Worm (Caenorhabditis elegans): ENCODE results near the gene W07B8.4.
A peak's percentile ranks its signal among the peaks of the same experiment; 100 is the strongest.

W07B8.4 gene

ce11 chrV:1131880-1132623 is at the start of gene W07B8.4:
Gene W07B8.4, minus strand, starts transcription at chrV:1131930.
- TF ChIP-seq pha-4 (GFP tag; IDR thresholded peaks at IDR 0.05): 0 out of 2 replicates have a peak, but pooled peaks have one; percentile 52
- no peak for TF ChIP-seq pha-4 (tag; optimal IDR thresholded peaks at IDR 0.05)
- no peak for TF ChIP-seq zip-11 (GFP tag; IDR thresholded peaks at IDR 0.05)
- no peak for TF ChIP-seq ceh-20 (GFP tag; IDR thresholded peaks at IDR 0.05)
- TF ChIP-seq dmd-8 (GFP tag; IDR thresholded peaks at IDR 0.05): peak; percentile 47; the same call in 1 of the 2 replicates
- TF ChIP-seq egl-27 (tag; optimal IDR thresholded peaks at IDR 0.05): no peak
- no peak for TF ChIP-seq nhr-237 (tag; optimal IDR thresholded peaks at IDR 0.05)
- TF ChIP-seq spr-1 (tag; optimal IDR thresholded peaks at IDR 0.05): no peak
- peak; percentile 41 for TF ChIP-seq lin-38 (GFP tag; IDR thresholded peaks at IDR 0.05)
- TF ChIP-seq lsy-2 (tag; optimal IDR thresholded peaks at IDR 0.05): no peak
- TF ChIP-seq lin-29 (GFP tag; IDR thresholded peaks at IDR 0.05): no peak
- TF ChIP-seq unc-130 (GFP tag; optimal IDR thresholded peaks at IDR 0.05): no peak
- TF ChIP-seq snpc-1.2 (GFP tag; IDR thresholded peaks at IDR 0.05): no peak; the same call in 1 of the 2 replicates
- no peak for TF ChIP-seq hif-1 (tag; optimal IDR thresholded peaks at IDR 0.05)
- no peak for TF ChIP-seq sdz-12 (GFP tag; optimal IDR thresholded peaks at IDR 0.05)
- TF ChIP-seq Y48G9A.11 (GFP tag; IDR thresholded peaks at IDR 0.05): peak; percentile 31; the same call in 1 of the 2 replicates
- no peak for TF ChIP-seq ZK337.2 (GFP tag; IDR thresholded peaks at IDR 0.05)
- no peak for TF ChIP-seq ces-1 (GFP tag; optimal IDR thresholded peaks at IDR 0.05)
- peak; percentile 82 for TF ChIP-seq set-16 (GFP tag; IDR thresholded peaks at IDR 0.05)
- TF ChIP-seq D1046.2 (GFP tag; IDR thresholded peaks at IDR 0.05): 0 out of 2 replicates have a peak, but pooled peaks have one; percentile 46
- no peak for TF ChIP-seq skn-1 (tag; optimal IDR thresholded peaks at IDR 0.05)
- no peak for TF ChIP-seq hlh-30 (tag; optimal IDR thresholded peaks at IDR 0.05; ENCODE audit: insufficient read depth)
- TF ChIP-seq lin-15B (tag; optimal IDR thresholded peaks at IDR 0.05): no peak
- TF ChIP-seq jun-1 (tag; optimal IDR thresholded peaks at IDR 0.05): no peak
- TF ChIP-seq lin-39 (tag; optimal IDR thresholded peaks at IDR 0.05): no peak
- TF ChIP-seq vab-7 (GFP tag; IDR thresholded peaks at IDR 0.05): no peak
- TF ChIP-seq daf-8 (GFP tag; IDR thresholded peaks at IDR 0.05): no peak
- no peak for TF ChIP-seq nhr-48 (tag; optimal IDR thresholded peaks at IDR 0.05)
- no peak for TF ChIP-seq snpc-4 (tag; optimal IDR thresholded peaks at IDR 0.05)
- TF ChIP-seq zag-1 (tag; optimal IDR thresholded peaks at IDR 0.05): no peak
- no peak for TF ChIP-seq ceh-62 (tag; optimal IDR thresholded peaks at IDR 0.05)
- no peak for TF ChIP-seq fkh-10 (GFP tag; optimal IDR thresholded peaks at IDR 0.05)
- TF ChIP-seq lin-1 (GFP tag; IDR thresholded peaks at IDR 0.05): no peak
- TF ChIP-seq gei-8 (GFP tag; optimal IDR thresholded peaks at IDR 0.05): no peak
- peak; percentile 62; the same call in 1 of the 2 replicates for TF ChIP-seq zfp-3 (GFP tag; conservative IDR thresholded peaks at IDR 0.05)
- no peak for TF ChIP-seq F37D6.2 (tag; optimal IDR thresholded peaks at IDR 0.05)
- TF ChIP-seq egl-43 (GFP tag; IDR thresholded peaks at IDR 0.05): no peak
- no peak for TF ChIP-seq unc-39 (tag; optimal IDR thresholded peaks at IDR 0.05)
- TF ChIP-seq aha-1 (tag): peak; percentile 38
- no peak for TF ChIP-seq arid-1 (GFP tag; conservative IDR thresholded peaks at IDR 0.05)
- TF ChIP-seq F10B5.3 (tag; optimal IDR thresholded peaks at IDR 0.05): no peak
- TF ChIP-seq duxl-1 (tag; optimal IDR thresholded peaks at IDR 0.05; ENCODE audit: poor library complexity): no peak
- no peak for TF ChIP-seq Y105C5A.15 (GFP tag; IDR thresholded peaks at IDR 0.05)
- TF ChIP-seq nhr-42 (GFP tag; IDR thresholded peaks at IDR 0.05): no peak
- peak; percentile 3 for TF ChIP-seq nhr-102 (tag; optimal IDR thresholded peaks at IDR 0.05)
- TF ChIP-seq aly-2 (tag; optimal IDR thresholded peaks at IDR 0.05): no peak
- no peak for TF ChIP-seq php-3 (GFP tag; IDR thresholded peaks at IDR 0.05)
- TF ChIP-seq unc-62 (GFP tag; optimal IDR thresholded peaks at IDR 0.05 in 1 of 2): peak in 1 of 2 experiments; percentile 39
- no peak for TF ChIP-seq unc-62 (tag; optimal IDR thresholded peaks at IDR 0.05)

Data from whole organism, L4 larva.